Worm (Caenorhabditis elegans) whole organism, young adult: ENCODE data around the gene ckb-2.

Experiments used
- B0035.1 ChIP-seq: sonication (generic microtip); optimal IDR thresholded peaks from 2 replicates; lab custom pipeline; 2016; ENCODE audit warnings: missing genetic modification characterization, mild to moderate bottlenecking, missing compliant biosample characterization, missing genotype, missing genetic modification reagents
- B0261.1 ChIP-seq: sonication (generic microtip); optimal IDR thresholded peaks from 2 replicates; lab custom pipeline; 2016; ENCODE audit warnings: mild to moderate bottlenecking, missing genetic modification characterization, moderate library complexity, missing compliant biosample characterization
- F10E7.11 ChIP-seq: sonication (generic microtip); optimal IDR thresholded peaks from 2 replicates; lab custom pipeline; 2017; ENCODE audit warnings: mild to moderate bottlenecking, missing genetic modification characterization, moderate library complexity, missing compliant biosample characterization
- F49E8.2 ChIP-seq: sonication (generic microtip); optimal IDR thresholded peaks from 3 replicates; lab custom pipeline; 2017; ENCODE audit warnings: missing genetic modification characterization, mild to moderate bottlenecking, missing compliant biosample characterization, antibody characterized with exemption, moderate library complexity; ENCODE audit not compliant: insufficient read depth
- F55B11.4 ChIP-seq: sonication (generic microtip); optimal IDR thresholded peaks from 2 replicates; lab custom pipeline; 2016; ENCODE audit warnings: missing compliant biosample characterization, missing genetic modification characterization, borderline replicate concordance; ENCODE audit not compliant: insufficient read depth
- Y53F4B.3 ChIP-seq: fragments of 200-800 bp; sonication (Bioruptor generic); IDR thresholded peaks from 2 replicates; pipeline ENCODE4 v1.3.6; 2022; ENCODE audit warnings: missing genetic modification reagents, missing genetic modification characterization, missing compliant biosample characterization
- Y53G8AR.9 ChIP-seq: fragments of 200-800 bp; sonication (Bioruptor generic); conservative IDR thresholded peaks from 2 replicates; pipeline ENCODE4 v1.3.6; 2022; ENCODE audit warnings: missing genetic modification reagents, missing genetic modification characterization, missing compliant biosample characterization
- Y67H2A.10 ChIP-seq: fragments of 200-800 bp; sonication (Bioruptor generic); conservative IDR thresholded peaks from 2 replicates; pipeline ENCODE4 v1.3.6; 2022; ENCODE audit warnings: missing genetic modification reagents, missing genetic modification characterization, missing compliant biosample characterization
- Y95B8A.8 ChIP-seq: fragments of 200-800 bp; sonication (Bioruptor generic); IDR thresholded peaks from 2 replicates; pipeline ENCODE4 v1.3.6; 2022; ENCODE audit warnings: missing genetic modification reagents, missing genetic modification characterization, missing compliant biosample characterization
- ama-1 ChIP-seq, 3 experiments: fragments of 150-350 bp in 1 of 3; sonication (generic microtip) in 2 of 3; optimal IDR thresholded peaks; 2 replicates each; lab custom pipeline; 2014 to 2018; ENCODE audit warnings: missing biosample characterization in 2 of 3, missing genetic modification characterization in 2 of 3, missing genetic modification reagents in 2 of 3
- aptf-2 ChIP-seq: fragments of 200-800 bp; sonication (Bioruptor generic); conservative IDR thresholded peaks from 2 replicates; pipeline ENCODE4 v1.3.6; 2022; ENCODE audit warnings: missing genetic modification reagents, missing genetic modification characterization, missing compliant biosample characterization
- atf-7 ChIP-seq: sonication (generic microtip); optimal IDR thresholded peaks from 2 replicates; lab custom pipeline; 2017; ENCODE audit warnings: mild to moderate bottlenecking, missing genetic modification characterization, missing compliant biosample characterization
- attf-6 ChIP-seq: fragments of 200-800 bp; sonication (Bioruptor generic); IDR thresholded peaks from 2 replicates; pipeline ENCODE4 v1.3.6; 2022; ENCODE audit warnings: missing genetic modification reagents, missing genetic modification characterization, missing compliant biosample characterization
- ccch-3 ChIP-seq: fragments of 200-800 bp; sonication (Bioruptor generic); optimal IDR thresholded peaks from 2 replicates; lab custom pipeline; 2018; ENCODE audit warnings: mild to moderate bottlenecking, missing genetic modification characterization, missing compliant biosample characterization
- cebp-1 ChIP-seq, 2 experiments: fragments of 200-800 bp in 1 of 2; sonication (Bioruptor generic) in 1 of 2; sonication (generic microtip) in 1 of 2; IDR thresholded peaks in 1 of 2; optimal IDR thresholded peaks in 1 of 2; 2 replicates each; pipeline versions ENCODE4 v1.3.6 to Lab custom; 2017 to 2022; ENCODE audit warnings: missing compliant biosample characterization in 2 of 2, missing genetic modification characterization in 2 of 2, mild to moderate bottlenecking in 1 of 2, missing genetic modification reagents in 1 of 2, moderate library complexity in 1 of 2
- ceh-100 ChIP-seq: fragments of 200-800 bp; sonication (Bioruptor generic); IDR thresholded peaks from 2 replicates; pipeline ENCODE4 v1.3.6; 2022; ENCODE audit warnings: missing genetic modification reagents, missing genetic modification characterization, missing compliant biosample characterization
- ceh-40 ChIP-seq: fragments of 200-800 bp; sonication (Bioruptor generic); IDR thresholded peaks from 2 replicates; pipeline ENCODE4 v1.3.6; 2022; ENCODE audit warnings: missing genetic modification characterization, missing compliant biosample characterization
- ceh-58 ChIP-seq: fragments of 200-800 bp; sonication (Bioruptor generic); IDR thresholded peaks from 2 replicates; pipeline ENCODE4 v1.3.6; 2022; ENCODE audit warnings: missing genetic modification characterization, missing compliant biosample characterization
- hlh-26 ChIP-seq: fragments of 200-800 bp; sonication (Bioruptor generic); conservative IDR thresholded peaks from 2 replicates; pipeline ENCODE4 v1.3.6; 2022; ENCODE audit warnings: missing genetic modification reagents, missing genetic modification characterization, missing compliant biosample characterization
- hmg-1.2 ChIP-seq: fragments of 200-800 bp; sonication (Bioruptor generic); IDR thresholded peaks from 2 replicates; pipeline ENCODE4 v1.3.6; 2022; ENCODE audit warnings: missing genetic modification reagents, missing genetic modification characterization, missing compliant biosample characterization
- hmg-20 ChIP-seq: fragments of 200-800 bp; sonication (Bioruptor generic); IDR thresholded peaks from 2 replicates; pipeline ENCODE4 v1.3.6; 2022; ENCODE audit warnings: missing genetic modification reagents, missing genetic modification characterization, missing compliant biosample characterization
- let-607 ChIP-seq, 2 experiments: fragments of 200-800 bp in 1 of 2; sonication (Bioruptor generic) in 1 of 2; sonication (generic microtip) in 1 of 2; optimal IDR thresholded peaks; 2 replicates each; lab custom pipeline; 2016 to 2018; ENCODE audit warnings: mild to moderate bottlenecking in 2 of 2, missing compliant biosample characterization in 2 of 2, missing genetic modification characterization in 2 of 2, moderate library complexity in 2 of 2, missing genotype in 1 of 2
- lin-26 ChIP-seq: fragments of 200-800 bp; sonication (Bioruptor generic); IDR thresholded peaks from 2 replicates; pipeline ENCODE4 v1.3.6; 2022; ENCODE audit warnings: missing genetic modification reagents, missing genetic modification characterization, missing compliant biosample characterization
- lin-35 ChIP-seq, 3 experiments: fragments of 150-350 bp in 2 of 3; sonication (generic microtip) in 1 of 3; optimal IDR thresholded peaks; 2 replicates each; lab custom pipeline; 2014 to 2018; ENCODE audit warnings: missing biosample characterization in 3 of 3, missing genetic modification characterization in 3 of 3, missing genetic modification reagents in 3 of 3
- lir-1 ChIP-seq: fragments of 200-800 bp; sonication (Bioruptor generic); conservative IDR thresholded peaks from 2 replicates; pipeline ENCODE4 v1.3.6; 2022; ENCODE audit warnings: missing genetic modification reagents, missing genetic modification characterization, missing compliant biosample characterization
- madf-8 ChIP-seq: fragments of 200-800 bp; sonication (Bioruptor generic); conservative IDR thresholded peaks from 2 replicates; pipeline ENCODE4 v1.3.6; 2022; ENCODE audit warnings: missing genetic modification reagents, missing genetic modification characterization, missing compliant biosample characterization
- nfya-1 ChIP-seq: sonication (generic microtip); optimal IDR thresholded peaks from 2 replicates; lab custom pipeline; 2017; ENCODE audit warnings: antibody characterized with exemption, missing compliant biosample characterization, missing genetic modification characterization, borderline replicate concordance; ENCODE audit not compliant: insufficient read depth
- nfyb-1 ChIP-seq: fragments of 200-800 bp; sonication (Bioruptor generic); IDR thresholded peaks from 2 replicates; pipeline ENCODE4 v1.3.6; 2022; ENCODE audit warnings: missing genetic modification reagents, missing genetic modification characterization, missing compliant biosample characterization
- nhr-27 ChIP-seq: fragments of 200-800 bp; sonication (Bioruptor generic); optimal IDR thresholded peaks from 2 replicates; lab custom pipeline; 2018; ENCODE audit warnings: mild to moderate bottlenecking, missing genetic modification characterization, moderate library complexity, missing compliant biosample characterization
- pbrm-1 ChIP-seq: fragments of 200-800 bp; sonication (Bioruptor generic); IDR thresholded peaks from 2 replicates; pipeline ENCODE4 v1.3.6; 2022; ENCODE audit warnings: missing genetic modification reagents, missing genetic modification characterization, missing compliant biosample characterization
- rcor-1 ChIP-seq: fragments of 200-800 bp; sonication (Bioruptor generic); IDR thresholded peaks from 2 replicates; pipeline ENCODE4 v1.3.6; 2022; ENCODE audit warnings: missing genetic modification reagents, missing genetic modification characterization, missing compliant biosample characterization
- repo-1 ChIP-seq: sonication (generic microtip); optimal IDR thresholded peaks from 2 replicates; lab custom pipeline; 2017; ENCODE audit warnings: mild to moderate bottlenecking, missing genetic modification characterization, missing compliant biosample characterization
- rpc-1 ChIP-seq, 2 experiments: fragments of 150-350 bp in 1 of 2; sonication (generic microtip) in 1 of 2; optimal IDR thresholded peaks; 2 replicates each; lab custom pipeline; 2014 to 2018; ENCODE audit warnings: missing biosample characterization in 1 of 2, missing genetic modification characterization in 1 of 2, missing genetic modification reagents in 1 of 2, missing genotype in 1 of 2
- sea-2 ChIP-seq: fragments of 200-800 bp; sonication (Bioruptor generic); IDR thresholded peaks from 2 replicates; pipeline ENCODE4 v1.3.6; 2022; ENCODE audit warnings: missing genetic modification characterization, missing compliant biosample characterization
- snpc-1.1 ChIP-seq: sonication (generic microtip); optimal IDR thresholded peaks from 2 replicates; lab custom pipeline; 2017; ENCODE audit warnings: missing genetic modification characterization, mild to moderate bottlenecking, missing compliant biosample characterization, antibody characterized with exemption, moderate library complexity, missing genotype, missing genetic modification reagents; ENCODE audit not compliant: insufficient read depth
- snpc-4 ChIP-seq, 5 experiments: fragments of 150-350 bp in 1 of 5; sonication (generic microtip) in 4 of 5; optimal IDR thresholded peaks; 2 replicates each; lab custom pipeline; 2014 to 2018; ENCODE audit warnings: missing genetic modification characterization in 5 of 5, missing biosample characterization in 3 of 5, antibody characterized with exemption in 2 of 5, mild to moderate bottlenecking in 2 of 5, missing compliant biosample characterization in 2 of 5, missing genotype in 2 of 5, moderate library complexity in 2 of 5, missing genetic modification reagents in 1 of 5
- tbx-9 ChIP-seq: sonication (generic microtip); optimal IDR thresholded peaks from 2 replicates; lab custom pipeline; 2016; ENCODE audit warnings: borderline replicate concordance, missing genetic modification characterization, inconsistent platforms, missing compliant biosample characterization
- unc-130 ChIP-seq: sonication (generic microtip); optimal IDR thresholded peaks from 2 replicates; lab custom pipeline; 2016; ENCODE audit warnings: missing genetic modification reagents, missing genetic modification characterization, missing compliant biosample characterization
- ztf-18 ChIP-seq: sonication (generic microtip); optimal IDR thresholded peaks from 2 replicates; lab custom pipeline; 2016; ENCODE audit warnings: missing genotype, mild to moderate bottlenecking, missing genetic modification characterization, missing compliant biosample characterization
- ztf-22 ChIP-seq: fragments of 200-800 bp; sonication (Bioruptor generic); optimal IDR thresholded peaks from 2 replicates; lab custom pipeline; 2018; ENCODE audit warnings: mild to moderate bottlenecking, missing genetic modification characterization, moderate library complexity, missing compliant biosample characterization
- ztf-3 ChIP-seq: fragments of 200-800 bp; sonication (Bioruptor generic); optimal IDR thresholded peaks from 2 replicates; lab custom pipeline; 2018; ENCODE audit warnings: mild to moderate bottlenecking, missing genetic modification characterization, missing compliant biosample characterization

The ckb-2 gene

DNA sequence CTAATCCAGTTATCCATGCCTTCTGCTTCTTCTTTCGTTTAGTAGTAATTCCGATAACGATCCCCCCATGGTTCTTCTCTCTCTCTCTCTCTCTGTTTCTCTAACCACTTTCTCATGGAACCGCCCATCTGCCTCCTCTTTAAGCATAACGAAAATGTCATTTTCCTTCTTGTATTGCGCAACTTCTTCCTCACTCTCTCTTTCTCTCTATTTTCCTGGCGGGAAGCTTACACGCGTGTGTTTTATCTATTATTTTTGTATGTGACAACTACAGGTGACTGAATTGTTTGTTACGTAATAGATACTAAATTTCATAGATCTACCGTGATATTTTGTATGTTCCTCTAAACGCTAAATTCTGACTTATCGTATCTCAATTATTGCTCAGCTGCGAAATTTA lies 22.7 kb downstream of the ckb-2 start:
- TF ChIP-seq cebp-1 (GFP tag; IDR thresholded peaks at IDR 0.05; lab: Robert Waterston, UW) (no peak), cebp-1 (tag; optimal IDR thresholded peaks at IDR 0.05; lab: Kevin White, UChicago) (no peak), let-607 (tag; optimal IDR thresholded peaks at IDR 0.05; lab: Kevin White, UChicago) (no peak), unc-130 (GFP tag; lab: Kevin White, UChicago) (no peak), nfyb-1 (GFP tag; lab: Robert Waterston, UW) (no peak), Y67H2A.10 (GFP tag; lab: Robert Waterston, UW) (no peak), hlh-26 (GFP tag; lab: Robert Waterston, UW) (no peak), ztf-3 (GFP tag; lab: Kevin White, UChicago) (no peak), ceh-58 (GFP tag; lab: Robert Waterston, UW) (no peak), lir-1 (GFP tag; lab: Robert Waterston, UW) (no peak), ztf-18 (tag; lab: Kevin White, UChicago) (no peak), lin-35 (GFP tag; optimal IDR thresholded peaks at IDR 0.05; lab: Kevin White, UChicago) (no peak), rcor-1 (no peak), atf-7 (tag; lab: Kevin White, UChicago) (no peak), B0261.1 (tag; lab: Kevin White, UChicago) (no peak), madf-8 (GFP tag; lab: Robert Waterston, UW) (no peak), Y53F4B.3 (GFP tag; lab: Robert Waterston, UW) (no peak), hmg-20 (no peak), F49E8.2 (tag; lab: Kevin White, UChicago) (no peak)

DNA sequence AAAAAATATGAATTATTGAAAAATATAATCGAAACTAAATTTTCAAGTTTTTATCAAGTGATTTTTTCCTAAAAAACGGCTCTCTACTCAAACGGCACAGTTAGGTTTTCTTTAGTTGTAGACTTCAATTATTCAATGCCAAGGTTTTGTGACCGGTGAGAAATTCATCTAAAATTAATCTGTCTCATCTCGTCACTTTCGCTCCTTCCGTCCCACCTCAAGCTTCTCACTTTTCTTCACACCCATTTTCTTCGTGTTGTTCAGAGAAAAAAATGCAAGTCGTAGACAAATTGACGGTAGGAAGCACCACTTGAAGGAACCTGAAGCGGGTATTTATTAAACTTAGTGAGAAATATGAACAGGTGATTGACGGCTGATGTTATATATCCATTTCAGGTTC lies 23.6 kb downstream of the ckb-2 start:
- TF ChIP-seq madf-8 (GFP tag; lab: Robert Waterston, UW) (no peak), nhr-27 (no peak), F49E8.2 (tag; lab: Kevin White, UChicago) (no peak), aptf-2 (GFP tag; lab: Robert Waterston, UW) (no peak), repo-1 (tag; lab: Kevin White, UChicago) (no peak), F10E7.11 (no peak), ccch-3 (GFP tag; lab: Kevin White, UChicago) (no peak), ztf-22 (GFP tag; lab: Kevin White, UChicago) (no peak)

DNA sequence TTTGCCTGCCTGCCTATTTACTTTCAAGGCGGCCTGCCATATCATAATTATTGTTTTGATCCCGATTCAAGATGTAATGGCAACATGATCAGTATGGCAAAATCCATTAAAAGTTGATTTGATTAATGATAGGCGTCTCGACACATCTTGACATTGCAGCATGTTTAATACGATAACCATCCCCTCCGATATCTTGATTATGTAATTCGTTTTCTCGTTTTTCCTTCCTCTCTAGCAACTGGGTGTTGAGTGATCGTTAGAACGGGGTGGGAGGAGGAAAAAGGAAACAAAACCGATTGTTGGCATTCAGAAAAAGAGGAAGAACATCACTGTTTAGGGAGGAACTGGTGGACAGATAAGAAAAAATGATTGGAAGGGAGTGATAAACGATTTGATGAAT lies 24.2 kb downstream of the ckb-2 start:
- TF ChIP-seq rpc-1 (optimal IDR thresholded peaks at IDR 0.05; lab: Kevin White, UChicago): no peak
- TF ChIP-seq rpc-1 (tag; optimal IDR thresholded peaks at IDR 0.05; lab: Kevin White, UChicago): no peak
- no peak for TF ChIP-seq snpc-1.1 (tag; lab: Kevin White, UChicago)
- no peak for TF ChIP-seq ceh-40 (GFP tag; lab: Robert Waterston, UW)
- no peak for TF ChIP-seq Y67H2A.10 (GFP tag; lab: Robert Waterston, UW)

DNA sequence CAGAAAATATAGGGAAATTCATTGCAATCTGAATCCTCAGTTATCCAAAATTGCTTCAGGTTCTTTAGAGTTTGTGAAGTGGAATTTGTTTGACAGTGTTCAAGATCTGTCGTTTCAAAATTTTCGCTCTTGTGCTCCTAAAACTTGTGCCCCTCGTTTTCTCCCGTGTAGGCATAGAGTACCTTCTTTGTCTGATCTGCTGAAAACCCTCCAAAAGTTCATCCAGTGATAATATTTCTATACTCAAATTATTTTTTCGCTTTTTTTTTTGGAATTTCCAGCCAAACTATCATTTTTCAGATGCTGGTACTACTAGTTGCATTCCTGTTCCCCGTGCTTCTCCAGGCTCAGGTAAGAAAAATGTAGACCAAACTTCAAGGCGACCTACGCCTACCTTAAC lies 26.7 kb downstream of the ckb-2 start, which contains the start of gene R07E5.4:
Gene R07E5.4 (plus strand): TSS at position 301 of the 400 bp plus-strand sequence.
- TF ChIP-seq attf-6 (GFP tag; lab: Robert Waterston, UW) (no peak), Y53G8AR.9 (GFP tag; lab: Robert Waterston, UW) (no peak), pbrm-1 (GFP tag; lab: Robert Waterston, UW) (no peak), F10E7.11 (no peak), snpc-4 (GFP tag; optimal IDR thresholded peaks at IDR 0.05; lab: Kevin White, UChicago) (no peak), snpc-4 (tag; optimal IDR thresholded peaks at IDR 0.05; lab: Kevin White, UChicago) (no peak), hmg-1.2 (GFP tag; lab: Robert Waterston, UW) (no peak), tbx-9 (tag; lab: Kevin White, UChicago) (no peak), Y95B8A.8 (no peak), Y53F4B.3 (GFP tag; lab: Robert Waterston, UW) (no peak), ceh-100 (no peak), nfya-1 (no peak), lin-26 (GFP tag; lab: Robert Waterston, UW) (no peak), ama-1 (optimal IDR thresholded peaks at IDR 0.05; lab: Kevin White, UChicago) (no peak), ama-1 (GFP tag; optimal IDR thresholded peaks at IDR 0.05; lab: Kevin White, UChicago) (no peak), B0035.1 (tag; lab: Kevin White, UChicago) (no peak), F55B11.4 (tag; lab: Kevin White, UChicago) (no peak), sea-2 (GFP tag; lab: Robert Waterston, UW) (no peak)
